Worm (Caenorhabditis elegans) whole organism, L1 larva: ENCODE measurements around the gene C34C12.1.

Experiments
- C16A3.4 ChIP-seq: fragments of 150-350 bp; optimal IDR thresholded peaks from 2 replicates; lab custom pipeline; 2014; ENCODE audit warnings: missing biosample characterization, missing genetic modification characterization
- alr-1 ChIP-seq: fragments of 200-800 bp; sonication (Bioruptor generic); optimal IDR thresholded peaks from 2 replicates; lab custom pipeline; 2018; ENCODE audit warnings: borderline replicate concordance, mild to moderate bottlenecking, missing genetic modification characterization, missing compliant biosample characterization
- blmp-1 ChIP-seq: fragments of 150-350 bp; optimal IDR thresholded peaks from 2 replicates; lab custom pipeline; 2014; ENCODE audit warnings: missing biosample characterization, missing genetic modification characterization
- ceh-8 ChIP-seq: fragments of 200-800 bp; sonication (Bioruptor generic); optimal IDR thresholded peaks from 2 replicates; lab custom pipeline; 2018; ENCODE audit warnings: mild to moderate bottlenecking, missing genetic modification characterization, moderate library complexity, missing compliant biosample characterization
- ceh-88 ChIP-seq: fragments of 200-800 bp; sonication (Bioruptor generic); IDR thresholded peaks from 2 replicates; pipeline ENCODE4 v1.3.6; 2022; ENCODE audit warnings: missing genetic modification characterization, missing compliant biosample characterization
- ceh-90 ChIP-seq: sonication (generic microtip); optimal IDR thresholded peaks from 2 replicates; lab custom pipeline; 2016; ENCODE audit warnings: missing genetic modification characterization, missing compliant biosample characterization
- dpl-1 ChIP-seq, 3 experiments: fragments of 150-350 bp in 2 of 3; sonication (generic microtip) in 1 of 3; optimal IDR thresholded peaks; 2 replicates each; lab custom pipeline; 2014 to 2017; ENCODE audit warnings: missing biosample characterization in 3 of 3, missing genetic modification characterization in 3 of 3, missing genetic modification reagents in 3 of 3
- efl-3 ChIP-seq: fragments of 200-800 bp; sonication (Bioruptor generic); optimal IDR thresholded peaks from 2 replicates; lab custom pipeline; 2018; ENCODE audit warnings: mild to moderate bottlenecking, missing genetic modification characterization, missing compliant biosample characterization
- elt-2 ChIP-seq: sonication (generic microtip); optimal IDR thresholded peaks from 2 replicates; lab custom pipeline; 2016; ENCODE audit warnings: missing genetic modification characterization, mild to moderate bottlenecking, inconsistent platforms, missing compliant biosample characterization, missing genetic modification reagents
- elt-3 ChIP-seq, 6 experiments: fragments of 150-350 bp in 1 of 6; sonication (generic microtip); optimal IDR thresholded peaks; 2 replicates each; lab custom pipeline; 2017 to 2018; ENCODE audit warnings: missing biosample characterization in 6 of 6, missing genetic modification characterization in 6 of 6, inconsistent platforms in 1 of 6
- fkh-8 ChIP-seq: sonication (generic microtip); optimal IDR thresholded peaks from 2 replicates; lab custom pipeline; 2016; ENCODE audit warnings: mild to moderate bottlenecking, missing genetic modification characterization, missing compliant biosample characterization
- fos-1 ChIP-seq: fragments of 150-350 bp; optimal IDR thresholded peaks from 2 replicates; lab custom pipeline; 2014; ENCODE audit warnings: missing biosample characterization, missing genetic modification characterization
- grh-1 ChIP-seq: fragments of 200-800 bp; sonication (Bioruptor generic); IDR thresholded peaks from 2 replicates; pipeline ENCODE4 v1.3.6; 2022; ENCODE audit warnings: missing genetic modification reagents, missing genetic modification characterization, missing compliant biosample characterization
- hlh-17 ChIP-seq: fragments of 200-800 bp; sonication (Bioruptor generic); optimal IDR thresholded peaks from 2 replicates; lab custom pipeline; 2018; ENCODE audit warnings: missing genetic modification characterization, mild to moderate bottlenecking, missing compliant biosample characterization, moderate library complexity, borderline replicate concordance
- hlh-4 ChIP-seq: sonication (generic microtip); optimal IDR thresholded peaks from 2 replicates; lab custom pipeline; 2016; ENCODE audit warnings: mild to moderate bottlenecking, missing genetic modification characterization, missing compliant biosample characterization
- jun-1 ChIP-seq: fragments of 150-350 bp; optimal IDR thresholded peaks from 2 replicates; lab custom pipeline; 2014; ENCODE audit warnings: missing biosample characterization, missing genetic modification reagents, missing genetic modification characterization
- lin-13 ChIP-seq: fragments of 150-350 bp; optimal IDR thresholded peaks from 2 replicates; lab custom pipeline; 2014; ENCODE audit warnings: missing biosample characterization, missing genetic modification reagents, missing genetic modification characterization
- lin-14 ChIP-seq: fragments of 200-800 bp; sonication (Bioruptor generic); optimal IDR thresholded peaks from 2 replicates; lab custom pipeline; 2018; ENCODE audit warnings: mild to moderate bottlenecking, missing genetic modification characterization, moderate library complexity, missing compliant biosample characterization
- lin-15B ChIP-seq: fragments of 150-350 bp; sonication (generic microtip); optimal IDR thresholded peaks from 3 replicates; lab custom pipeline; 2014; ENCODE audit warnings: missing biosample characterization, missing genetic modification characterization
- lin-35 ChIP-seq, 2 experiments: fragments of 150-350 bp; optimal IDR thresholded peaks; 2 replicates each; lab custom pipeline; 2014; ENCODE audit warnings: missing biosample characterization in 2 of 2, missing genetic modification characterization in 2 of 2, missing genetic modification reagents in 2 of 2
- lir-3 ChIP-seq: sonication (generic microtip); optimal IDR thresholded peaks from 2 replicates; lab custom pipeline; 2016; ENCODE audit warnings: mild to moderate bottlenecking, missing genetic modification characterization, moderate library complexity, missing compliant biosample characterization; ENCODE audit not compliant: poor library complexity
- mab-9 ChIP-seq: fragments of 200-800 bp; sonication (Bioruptor generic); IDR thresholded peaks from 2 replicates; pipeline ENCODE4 v1.3.6; 2022; ENCODE audit warnings: missing genetic modification reagents, missing genetic modification characterization, missing compliant biosample characterization
- nhr-11 ChIP-seq: fragments of 150-350 bp; optimal IDR thresholded peaks from 2 replicates; lab custom pipeline; 2014; ENCODE audit warnings: missing biosample characterization, missing genetic modification characterization
- nhr-19 ChIP-seq: fragments of 200-800 bp; sonication (Bioruptor generic); conservative IDR thresholded peaks from 2 replicates; pipeline ENCODE4 v1.3.6; 2022; ENCODE audit warnings: missing genetic modification characterization, missing compliant biosample characterization
- nhr-28 ChIP-seq: fragments of 150-350 bp; optimal IDR thresholded peaks from 2 replicates; lab custom pipeline; 2014; ENCODE audit warnings: missing biosample characterization, missing genetic modification characterization
- nhr-71 ChIP-seq: sonication (generic microtip); optimal IDR thresholded peaks from 2 replicates; lab custom pipeline; 2016; ENCODE audit warnings: mild to moderate bottlenecking, missing genetic modification characterization, moderate library complexity, missing compliant biosample characterization
- nhr-76 ChIP-seq: sonication (generic microtip); optimal IDR thresholded peaks from 2 replicates; lab custom pipeline; 2017; ENCODE audit warnings: missing biosample characterization, missing genetic modification characterization
- nhr-77 ChIP-seq: fragments of 150-350 bp; optimal IDR thresholded peaks from 2 replicates; lab custom pipeline; 2014; ENCODE audit warnings: missing biosample characterization, missing genetic modification characterization
- nhr-84 ChIP-seq: sonication (generic microtip); optimal IDR thresholded peaks from 2 replicates; lab custom pipeline; 2017; ENCODE audit warnings: missing biosample characterization, missing genetic modification characterization
- nhr-85 ChIP-seq: sonication (generic microtip); peaks from one replicate; lab custom pipeline; 2016; ENCODE audit warnings: missing genetic modification characterization, inconsistent platforms, missing compliant biosample characterization
- pag-3 ChIP-seq: sonication (generic microtip); optimal IDR thresholded peaks from 2 replicates; lab custom pipeline; 2017; ENCODE audit warnings: missing genetic modification characterization, mild to moderate bottlenecking, missing compliant biosample characterization, antibody characterized with exemption, borderline replicate concordance; ENCODE audit not compliant: insufficient read depth
- pqm-1 ChIP-seq: sonication (generic microtip); optimal IDR thresholded peaks from 3 replicates; lab custom pipeline; 2017; ENCODE audit warnings: missing biosample characterization, missing genetic modification characterization
- rnt-1 ChIP-seq: sonication (generic microtip); optimal IDR thresholded peaks from 2 replicates; lab custom pipeline; 2016; ENCODE audit warnings: mild to moderate bottlenecking, missing genetic modification characterization, moderate library complexity, missing compliant biosample characterization
- sox-4 ChIP-seq: sonication (generic microtip); optimal IDR thresholded peaks from 2 replicates; lab custom pipeline; 2016; ENCODE audit warnings: missing genetic modification characterization, missing compliant biosample characterization
- sup-37 ChIP-seq: fragments of 200-800 bp; sonication (Bioruptor generic); optimal IDR thresholded peaks from 2 replicates; lab custom pipeline; 2018; ENCODE audit warnings: mild to moderate bottlenecking, missing genetic modification characterization, missing compliant biosample characterization
- tlp-1 ChIP-seq: fragments of 150-350 bp; optimal IDR thresholded peaks from 2 replicates; lab custom pipeline; 2014; ENCODE audit warnings: missing biosample characterization, missing genetic modification characterization
- unc-130 ChIP-seq: fragments of 150-350 bp; optimal IDR thresholded peaks from 2 replicates; lab custom pipeline; 2017; ENCODE audit warnings: missing biosample characterization, missing genetic modification characterization, inconsistent platforms
- unc-62 ChIP-seq: fragments of 150-350 bp; optimal IDR thresholded peaks from 2 replicates; lab custom pipeline; 2014; ENCODE audit warnings: missing biosample characterization, missing genetic modification reagents, missing genetic modification characterization
- vab-15 ChIP-seq: sonication (generic microtip); optimal IDR thresholded peaks from 2 replicates; lab custom pipeline; 2017; ENCODE audit warnings: missing genotype, mild to moderate bottlenecking, missing genetic modification characterization, missing compliant biosample characterization
- xbp-1 ChIP-seq: sonication (generic microtip); optimal IDR thresholded peaks from 2 replicates; lab custom pipeline; 2016; ENCODE audit warnings: missing genetic modification characterization, missing compliant biosample characterization
- zip-4 ChIP-seq: fragments of 200-800 bp; sonication (Bioruptor generic); optimal IDR thresholded peaks from 2 replicates; lab custom pipeline; 2018; ENCODE audit warnings: mild to moderate bottlenecking, missing genetic modification characterization, moderate library complexity, missing compliant biosample characterization
- ztf-11 ChIP-seq, 2 experiments: sonication (generic microtip); optimal IDR thresholded peaks; 2 replicates each; lab custom pipeline; 2016 to 2017; ENCODE audit warnings: missing genetic modification characterization in 2 of 2, missing biosample characterization in 1 of 2, missing compliant biosample characterization in 1 of 2
- ztf-4 ChIP-seq: fragments of 150-350 bp; optimal IDR thresholded peaks from 2 replicates; lab custom pipeline; 2014; ENCODE audit warnings: missing biosample characterization, missing genetic modification characterization

The C34C12.1 gene

ce11 chrIII:3471403-3472053, 17.4 kb downstream of the C34C12.1 start, which contains the start of gene rsu-1 (continued):
- TF ChIP-seq nhr-84 (tag; lab: Kevin White, UChicago) (no peak), ceh-90 (tag; lab: Kevin White, UChicago) (no peak), C16A3.4 (tag; lab: Kevin White, UChicago) (peak; percentile 34), ztf-11 (tag; optimal IDR thresholded peaks at IDR 0.05; lab: Kevin White, UChicago) (peak in 1 of 2 experiments; percentile 49), blmp-1 (tag; lab: Kevin White, UChicago) (peak; percentile 95), fos-1 (tag; lab: Kevin White, UChicago) (peak; percentile 11), jun-1 (tag; lab: Kevin White, UChicago) (peak; percentile 53), tlp-1 (no peak)

ce11 chrIII:3475014-3475413, 20.9 kb downstream of the C34C12.1 start:
- TF ChIP-seq elt-2 (tag; lab: Kevin White, UChicago) (peak; percentile 18), lin-35 (GFP tag; optimal IDR thresholded peaks at IDR 0.05; lab: Kevin White, UChicago) (peak in 1 of 2 experiments; percentile 4), alr-1 (tag; lab: Kevin White, UChicago) (no peak)

ce11 chrIII:3475497-3475896, 21.4 kb downstream of the C34C12.1 start, which contains the start of gene C34C12.9:
TSS of gene C34C12.9 (minus strand) at chrIII:3475512.
- TF ChIP-seq hlh-4 (tag; lab: Kevin White, UChicago) (no peak), pqm-1 (tag; lab: Kevin White, UChicago) (peak; percentile 5), elt-3 (tag; optimal IDR thresholded peaks at IDR 0.05; lab: Kevin White, UChicago) (no peak), unc-62 (no peak), dpl-1 (GFP tag; optimal IDR thresholded peaks at IDR 0.05; lab: Kevin White, UChicago) (no peak), blmp-1 (tag; lab: Kevin White, UChicago) (peak; percentile 33), elt-2 (tag; lab: Kevin White, UChicago) (peak; percentile 30), xbp-1 (tag; lab: Kevin White, UChicago) (no peak), lin-13 (no peak)

- TF ChIP-seq elt-2 (tag; lab: Kevin White, UChicago) (peak; percentile 21), vab-15 (tag; lab: Kevin White, UChicago) (peak; percentile 11), xbp-1 (tag; lab: Kevin White, UChicago) (peak; percentile 60), C16A3.4 (tag; lab: Kevin White, UChicago) (no peak), grh-1 (no peak), lin-14 (GFP tag; lab: Kevin White, UChicago) (peak; percentile 41), sup-37 (GFP tag; lab: Kevin White, UChicago) (no peak), ztf-4 (tag; lab: Kevin White, UChicago) (no peak), nhr-19 (peak; percentile 47), lin-13 (no peak), pag-3 (tag; lab: Kevin White, UChicago) (no peak), mab-9 (GFP tag; lab: Robert Waterston, UW) (no peak), blmp-1 (tag; lab: Kevin White, UChicago) (no peak), nhr-77 (tag; lab: Kevin White, UChicago) (no peak), unc-130 (tag; lab: Kevin White, UChicago) (no peak), ceh-8 (GFP tag; lab: Kevin White, UChicago) (no peak), lin-15B (tag; lab: Kevin White, UChicago) (no peak), fkh-8 (tag; lab: Kevin White, UChicago) (peak; percentile 75), ceh-88 (GFP tag; lab: Robert Waterston, UW) (peak; percentile 65; the same call in 1 of the 2 replicates), nhr-28 (tag; lab: Kevin White, UChicago) (no peak), jun-1 (tag; lab: Kevin White, UChicago) (no peak), rnt-1 (tag; lab: Kevin White, UChicago) (peak; percentile 24), nhr-71 (peak; percentile 69), nhr-11 (no peak), tlp-1 (no peak), lir-3 (tag; lab: Kevin White, UChicago) (peak; percentile 82), nhr-85 (tag; lab: Kevin White, UChicago) (peak; percentile 82), zip-4 (GFP tag; lab: Kevin White, UChicago) (no peak), unc-62 (no peak), efl-3 (peak; percentile 22), hlh-17 (GFP tag; lab: Kevin White, UChicago) (no peak), sox-4 (peak; percentile 76), nhr-76 (tag; lab: Kevin White, UChicago) (no peak), elt-3 (tag; optimal IDR thresholded peaks at IDR 0.05; lab: Kevin White, UChicago) (no peak)
Measured at ce11 chrIII:3476245-3476644, 22.1 kb downstream of the C34C12.1 start.
